Worm (Caenorhabditis elegans) whole organism, L3 larva: ENCODE results near the gene exc-12.

Experiments used
- aly-2 ChIP-seq: fragments of 150-350 bp; optimal IDR thresholded peaks from 2 replicates; lab custom pipeline; 2014; ENCODE audit warnings: missing biosample characterization, missing genetic modification characterization
- ama-1 ChIP-seq: fragments of 150-350 bp; optimal IDR thresholded peaks from 2 replicates; lab custom pipeline; 2018
- ceh-16 ChIP-seq: sonication (generic microtip); optimal IDR thresholded peaks from 2 replicates; lab custom pipeline; 2017; ENCODE audit warnings: missing biosample characterization, missing genetic modification characterization
- ceh-82 ChIP-seq: fragments of 150-350 bp; optimal IDR thresholded peaks from 2 replicates; lab custom pipeline; 2014; ENCODE audit warnings: missing biosample characterization, missing genetic modification characterization
- ceh-9 ChIP-seq: sonication (generic microtip); optimal IDR thresholded peaks from 2 replicates; lab custom pipeline; 2018; ENCODE audit warnings: missing biosample characterization, missing genetic modification characterization
- daf-12 ChIP-seq: fragments of 150-350 bp; optimal IDR thresholded peaks from 2 replicates; lab custom pipeline; 2014; ENCODE audit warnings: missing biosample characterization, missing genetic modification reagents, missing genetic modification characterization
- egl-27 ChIP-seq: sonication (generic microtip); optimal IDR thresholded peaks from 4 replicates; lab custom pipeline; 2017; ENCODE audit warnings: missing biosample characterization, missing genetic modification reagents, missing genetic modification characterization
- egl-5 ChIP-seq: fragments of 150-350 bp; optimal IDR thresholded peaks from 2 replicates; lab custom pipeline; 2017; ENCODE audit warnings: missing biosample characterization, missing genetic modification reagents, missing genetic modification characterization, inconsistent platforms
- elt-1 ChIP-seq: fragments of 150-350 bp; optimal IDR thresholded peaks from 2 replicates; lab custom pipeline; 2014; ENCODE audit warnings: missing biosample characterization, missing genetic modification characterization
- elt-2 ChIP-seq: sonication (generic microtip); optimal IDR thresholded peaks from 2 replicates; lab custom pipeline; 2016; ENCODE audit warnings: missing genetic modification reagents, mild to moderate bottlenecking, missing genetic modification characterization, missing compliant biosample characterization
- elt-3 ChIP-seq, 3 experiments: fragments of 150-350 bp in 1 of 3; sonication (generic microtip) in 2 of 3; optimal IDR thresholded peaks; 2 replicates in 2 of 3; 4 replicates in 1 of 3; lab custom pipeline; 2014 to 2017; ENCODE audit warnings: missing biosample characterization in 3 of 3, missing genetic modification characterization in 3 of 3
- fkh-10 ChIP-seq: sonication (generic microtip); optimal IDR thresholded peaks from 2 replicates; lab custom pipeline; 2017; ENCODE audit warnings: missing biosample characterization, missing genetic modification reagents, missing genetic modification characterization
- fkh-2 ChIP-seq: fragments of 150-350 bp; optimal IDR thresholded peaks from 2 replicates; lab custom pipeline; 2014; ENCODE audit warnings: missing biosample characterization, missing genetic modification reagents, missing genetic modification characterization
- fos-1 ChIP-seq: fragments of 150-350 bp; optimal IDR thresholded peaks from 2 replicates; lab custom pipeline; 2014; ENCODE audit warnings: missing biosample characterization, missing genetic modification characterization
- hmg-11 ChIP-seq: sonication (generic microtip); optimal IDR thresholded peaks from 2 replicates; lab custom pipeline; 2016; ENCODE audit warnings: missing genetic modification characterization, missing compliant biosample characterization
- jun-1 ChIP-seq: fragments of 150-350 bp; optimal IDR thresholded peaks from 2 replicates; lab custom pipeline; 2014; ENCODE audit warnings: missing biosample characterization, missing genetic modification reagents, missing genetic modification characterization
- lin-15B ChIP-seq: fragments of 150-350 bp; optimal IDR thresholded peaks from 2 replicates; lab custom pipeline; 2014; ENCODE audit warnings: missing biosample characterization, missing genetic modification characterization
- lin-39 ChIP-seq: fragments of 150-350 bp; optimal IDR thresholded peaks from 2 replicates; lab custom pipeline; 2018; ENCODE audit warnings: missing biosample characterization, missing genetic modification reagents, missing genetic modification characterization
- mdl-1 ChIP-seq: fragments of 150-350 bp; optimal IDR thresholded peaks from 2 replicates; lab custom pipeline; 2014; ENCODE audit warnings: missing biosample characterization, missing genetic modification characterization
- mml-1 ChIP-seq: fragments of 150-350 bp; sonication (generic microtip); optimal IDR thresholded peaks from 3 replicates; lab custom pipeline; 2014; ENCODE audit warnings: missing biosample characterization, missing genetic modification characterization
- nfya-1 ChIP-seq: sonication (generic microtip); optimal IDR thresholded peaks from 2 replicates; lab custom pipeline; 2017; ENCODE audit warnings: missing genetic modification characterization, mild to moderate bottlenecking, missing compliant biosample characterization, antibody characterized with exemption, moderate library complexity; ENCODE audit not compliant: insufficient read depth
- nhr-12 ChIP-seq: fragments of 150-350 bp; optimal IDR thresholded peaks from 2 replicates; lab custom pipeline; 2014; ENCODE audit warnings: missing biosample characterization, missing genetic modification characterization
- nhr-25 ChIP-seq: sonication (generic microtip); optimal IDR thresholded peaks from 2 replicates; lab custom pipeline; 2017; ENCODE audit warnings: missing biosample characterization, missing genetic modification characterization
- nhr-76 ChIP-seq: fragments of 150-350 bp; sonication (generic microtip); optimal IDR thresholded peaks from 5 replicates; lab custom pipeline; 2014; ENCODE audit warnings: missing biosample characterization, missing genetic modification characterization
- pha-4 ChIP-seq: fragments of 150-350 bp; optimal IDR thresholded peaks from 2 replicates; lab custom pipeline; 2014; ENCODE audit warnings: missing biosample characterization, missing genetic modification reagents, missing genetic modification characterization
- pqm-1 ChIP-seq: fragments of 150-350 bp; optimal IDR thresholded peaks from 2 replicates; lab custom pipeline; 2017; ENCODE audit warnings: missing biosample characterization, missing genetic modification characterization, inconsistent platforms
- sea-2 ChIP-seq: fragments of 150-350 bp; sonication (generic microtip); optimal IDR thresholded peaks from 4 replicates; lab custom pipeline; 2014; ENCODE audit warnings: missing biosample characterization, missing genetic modification reagents, missing genetic modification characterization
- snpc-4 ChIP-seq: fragments of 150-350 bp; optimal IDR thresholded peaks from 2 replicates; lab custom pipeline; 2014; ENCODE audit warnings: missing biosample characterization, missing genetic modification characterization
- zag-1 ChIP-seq: fragments of 150-350 bp; optimal IDR thresholded peaks from 2 replicates; lab custom pipeline; 2014; ENCODE audit warnings: missing biosample characterization, missing genetic modification characterization
- ztf-4 ChIP-seq: fragments of 150-350 bp; optimal IDR thresholded peaks from 2 replicates; lab custom pipeline; 2014; ENCODE audit warnings: missing biosample characterization, missing genetic modification characterization

Gene exc-12

ce11 chrIII:13575610-13576232 lies 5.5 kb upstream of the exc-12 start, which contains the start of gene osm-7:
osm-7 (plus strand) TSS chrIII:13576182.
- TF ChIP-seq mml-1 (tag; lab: Kevin White, UChicago) = no peak
- TF ChIP-seq aly-2 = no peak
- TF ChIP-seq egl-5 (tag; lab: Kevin White, UChicago) = no peak
- TF ChIP-seq fkh-10 (GFP tag; lab: Kevin White, UChicago) = no peak
- no peak for TF ChIP-seq nhr-76 (tag; lab: Kevin White, UChicago)
- TF ChIP-seq fkh-2 (tag; lab: Kevin White, UChicago) = no peak
- no peak for TF ChIP-seq sea-2 (GFP tag; lab: Kevin White, UChicago)
- TF ChIP-seq elt-1 (tag; lab: Kevin White, UChicago) = no peak
- TF ChIP-seq jun-1 (tag; lab: Kevin White, UChicago) = no peak
- TF ChIP-seq pqm-1 (tag; lab: Kevin White, UChicago) = no peak
- no peak for TF ChIP-seq ceh-9
- no peak for TF ChIP-seq lin-15B (tag; lab: Kevin White, UChicago)
- TF ChIP-seq ama-1 (lab: Kevin White, UChicago) = no peak
- TF ChIP-seq pha-4 = no peak
- no peak for TF ChIP-seq nhr-12 (tag; lab: Kevin White, UChicago)

- peak; percentile 10 for TF ChIP-seq hmg-11
- peak; percentile 30 for TF ChIP-seq nfya-1 (tag; lab: Kevin White, UChicago)
- no peak for TF ChIP-seq lin-15B (tag; lab: Kevin White, UChicago)
These were observed 4.3 kb downstream of the exc-12 start for ce11 chrIII:13565972-13566371.

- TF ChIP-seq hmg-11 = peak; percentile 59
- TF ChIP-seq lin-39 (tag; lab: Kevin White, UChicago) = peak; percentile 2
- TF ChIP-seq lin-15B (tag; lab: Kevin White, UChicago) = peak; percentile 5
- no peak for TF ChIP-seq ceh-9
- TF ChIP-seq egl-5 (tag; lab: Kevin White, UChicago) = peak; percentile 34
- peak; percentile 64 for TF ChIP-seq nfya-1 (tag; lab: Kevin White, UChicago)
- no peak for TF ChIP-seq nhr-25 (tag; lab: Kevin White, UChicago)
- no peak for TF ChIP-seq elt-1 (tag; lab: Kevin White, UChicago)
- TF ChIP-seq snpc-4 (tag; lab: Kevin White, UChicago) = peak; percentile 19
- no peak for TF ChIP-seq elt-3 (tag; optimal IDR thresholded peaks at IDR 0.05; lab: Kevin White, UChicago)
- peak; percentile 27 for TF ChIP-seq fkh-10 (GFP tag; lab: Kevin White, UChicago)
- no peak for TF ChIP-seq nhr-76 (tag; lab: Kevin White, UChicago)
- TF ChIP-seq, all 47 proteins: peak for 7
These were observed 5.3 kb downstream of the exc-12 start, which contains the start of gene aldo-1 for ce11 chrIII:13564929-13565328. aldo-1 (minus strand) TSS chrIII:13564937.

ce11 chrIII:13563583-13563982 lies 6.7 kb downstream of the exc-12 start:
- TF ChIP-seq snpc-4 (tag; lab: Kevin White, UChicago) (no peak), fkh-10 (GFP tag; lab: Kevin White, UChicago) (no peak), zag-1 (tag; lab: Kevin White, UChicago) (no peak), mdl-1 (tag; lab: Kevin White, UChicago) (no peak), ztf-4 (tag; lab: Kevin White, UChicago) (no peak), daf-12 (tag; lab: Kevin White, UChicago) (no peak), ceh-16 (tag; lab: Kevin White, UChicago) (no peak), fkh-2 (tag; lab: Kevin White, UChicago) (no peak), ceh-9 (no peak), fos-1 (tag; lab: Kevin White, UChicago) (no peak), elt-1 (tag; lab: Kevin White, UChicago) (no peak), egl-27 (tag; lab: Kevin White, UChicago) (no peak), hmg-11 (no peak)

- TF ChIP-seq ama-1 (lab: Kevin White, UChicago) = peak; percentile 92
- TF ChIP-seq ceh-82 = peak; percentile 30
- TF ChIP-seq elt-2 (tag; lab: Kevin White, UChicago) = no peak
These were observed 7.2 kb downstream of the exc-12 start, which contains the start of gene T05D4.2 for ce11 chrIII:13563000-13563522. T05D4.2 (minus strand) TSS chrIII:13563082.
